Fruit fly (Drosophila melanogaster) whole organism, embryonic: ENCODE results near the gene CG7149.
A peak's percentile ranks its signal among the peaks of the same experiment; 100 is the strongest.

ENCODE experiments used
- Atf-2 ChIP-seq: fragments of 200-800 bp; sonication (Bioruptor generic); optimal IDR thresholded peaks from 2 replicates; lab custom pipeline; 2016; ENCODE audit warnings: missing biosample characterization, missing genetic modification characterization
- B-H2 ChIP-seq: fragments of 200-800 bp; sonication (Bioruptor generic); optimal IDR thresholded peaks from 2 replicates; lab custom pipeline; 2018; ENCODE audit warnings: missing biosample characterization, mild to moderate bottlenecking, missing genetic modification characterization
- CG10462 ChIP-seq: fragments of 200-800 bp; sonication (Bioruptor generic); optimal IDR thresholded peaks from 2 replicates; lab custom pipeline; 2016; ENCODE audit warnings: missing biosample characterization, missing genetic modification characterization
- CG10543 ChIP-seq: fragments of 200-800 bp; sonication (Bioruptor generic); optimal IDR thresholded peaks from 3 replicates; lab custom pipeline; 2017; ENCODE audit warnings: missing biosample characterization, mild to moderate bottlenecking, missing genetic modification characterization, moderate library complexity
- CG11085 ChIP-seq: fragments of 200-800 bp; sonication (Bioruptor generic); IDR thresholded peaks from 2 replicates; pipeline ENCODE4 v1.3.6; 2022; ENCODE audit warnings: missing biosample characterization, missing genetic modification characterization
- CG11398 ChIP-seq: fragments of 200-800 bp; sonication (Bioruptor generic); optimal IDR thresholded peaks from 2 replicates; lab custom pipeline; 2016; ENCODE audit warnings: missing biosample characterization, missing genetic modification characterization
- CG15011 ChIP-seq: fragments of 200-800 bp; sonication (Bioruptor generic); optimal IDR thresholded peaks from 3 replicates; lab custom pipeline; 2018; ENCODE audit warnings: missing biosample characterization, mild to moderate bottlenecking, missing genetic modification characterization
- CG15479 ChIP-seq: fragments of 200-800 bp; sonication (Bioruptor generic); optimal IDR thresholded peaks from 3 replicates; lab custom pipeline; 2019; ENCODE audit warnings: missing biosample characterization, mild to moderate bottlenecking, missing genetic modification characterization, moderate library complexity
- CG16813 ChIP-seq: fragments of 200-800 bp; sonication (Bioruptor generic); IDR thresholded peaks from 3 replicates; pipeline ENCODE4 v1.3.6; 2022; ENCODE audit warnings: missing biosample characterization, missing genetic modification characterization; ENCODE audit not compliant: partially characterized antibody
- CG16815 ChIP-seq: fragments of 200-800 bp; sonication (Bioruptor generic); optimal IDR thresholded peaks from 3 replicates; lab custom pipeline; 2017; ENCODE audit warnings: missing biosample characterization, mild to moderate bottlenecking, missing genetic modification characterization
- CG2120 ChIP-seq: fragments of 200-800 bp; sonication (Bioruptor generic); optimal IDR thresholded peaks from 3 replicates; lab custom pipeline; 2016; ENCODE audit warnings: missing biosample characterization, missing genetic modification characterization
- CG2678 ChIP-seq: fragments of 200-800 bp; sonication (Bioruptor generic); optimal IDR thresholded peaks from 3 replicates; lab custom pipeline; 2019; ENCODE audit warnings: missing biosample characterization, mild to moderate bottlenecking, missing genetic modification characterization, moderate library complexity
- CG30403 ChIP-seq: fragments of 200-800 bp; sonication (Bioruptor generic); optimal IDR thresholded peaks from 3 replicates; lab custom pipeline; 2016; ENCODE audit warnings: missing biosample characterization, missing genetic modification characterization
- CG33213 ChIP-seq: fragments of 200-800 bp; sonication (Bioruptor generic); optimal IDR thresholded peaks from 3 replicates; lab custom pipeline; 2016; ENCODE audit warnings: missing biosample characterization, missing genetic modification characterization
- CG3838 ChIP-seq: fragments of 200-800 bp; sonication (Bioruptor generic); optimal IDR thresholded peaks from 3 replicates; lab custom pipeline; 2016; ENCODE audit warnings: missing biosample characterization, missing genetic modification characterization
- CG42726 ChIP-seq: fragments of 200-800 bp; sonication (Bioruptor generic); IDR thresholded peaks from 2 replicates; pipeline ENCODE4 v1.3.6; 2022; ENCODE audit warnings: missing biosample characterization, missing genetic modification characterization; ENCODE audit not compliant: partially characterized antibody
- CG4328 ChIP-seq: fragments of 200-800 bp; sonication (Bioruptor generic); optimal IDR thresholded peaks from 3 replicates; lab custom pipeline; 2017; ENCODE audit warnings: missing biosample characterization, missing genetic modification reagents, missing genetic modification characterization
- CG43689 ChIP-seq: fragments of 200-800 bp; sonication (Bioruptor generic); IDR thresholded peaks from 2 replicates; pipeline ENCODE4 v1.3.6; 2022; ENCODE audit warnings: missing biosample characterization, missing genetic modification characterization
- CG7357 ChIP-seq: fragments of 200-800 bp; sonication (Bioruptor generic); IDR thresholded peaks from 3 replicates; pipeline ENCODE4 v1.3.6; 2022; ENCODE audit warnings: missing biosample characterization, missing genetic modification characterization
- CG8290 ChIP-seq, 3 experiments: fragments of 200-800 bp; sonication (Bioruptor generic); optimal IDR thresholded peaks; 2 replicates each; lab custom pipeline; 2016 to 2019; ENCODE audit warnings: missing biosample characterization in 3 of 3, missing genetic modification characterization in 3 of 3, mild to moderate bottlenecking in 2 of 3, moderate library complexity in 1 of 3
- CG8388 ChIP-seq: fragments of 200-800 bp; sonication (Bioruptor generic); optimal IDR thresholded peaks from 2 replicates; lab custom pipeline; 2019; ENCODE audit warnings: missing biosample characterization, mild to moderate bottlenecking, missing genetic modification characterization, moderate library complexity
- CG9609 ChIP-seq: fragments of 200-800 bp; sonication (Bioruptor generic); optimal IDR thresholded peaks from 3 replicates; lab custom pipeline; 2016; ENCODE audit warnings: missing biosample characterization, missing genetic modification characterization
- CkIIα-i1 ChIP-seq: fragments of 200-800 bp; sonication (Bioruptor generic); IDR thresholded peaks from 2 replicates; pipeline ENCODE4 v1.3.6; 2022; ENCODE audit warnings: missing biosample characterization, missing genetic modification characterization
- Dfd ChIP-seq, 2 experiments: fragments of >200 bp; optimal IDR thresholded peaks; 2 replicates each; lab custom pipeline; 2017; ENCODE audit warnings: missing biosample characterization in 2 of 2, missing genetic modification characterization in 2 of 2
- Doc3 ChIP-seq: fragments of 200-800 bp; sonication (Bioruptor generic); IDR thresholded peaks from 3 replicates; pipeline ENCODE4 v1.3.6; 2022; ENCODE audit warnings: missing biosample characterization, missing genetic modification characterization; ENCODE audit not compliant: partially characterized antibody
- Drgx ChIP-seq: fragments of 200-800 bp; sonication (Bioruptor generic); IDR thresholded peaks from 2 replicates; pipeline ENCODE4 v1.3.6; 2022; ENCODE audit warnings: missing biosample characterization, missing genetic modification characterization
- HLH4C ChIP-seq: fragments of 200-800 bp; sonication (Bioruptor generic); IDR thresholded peaks from 3 replicates; pipeline ENCODE4 v1.3.6; 2022; ENCODE audit warnings: missing biosample characterization, missing genetic modification characterization; ENCODE audit not compliant: partially characterized antibody
- Hey ChIP-seq: fragments of 200-800 bp; sonication (Bioruptor generic); optimal IDR thresholded peaks from 3 replicates; lab custom pipeline; 2018; ENCODE audit warnings: missing biosample characterization, mild to moderate bottlenecking, missing genetic modification characterization
- Lim3 ChIP-seq: fragments of 200-800 bp; sonication (Bioruptor generic); IDR thresholded peaks from 2 replicates; pipeline ENCODE4 v1.3.6; 2022; ENCODE audit warnings: missing biosample characterization, missing genetic modification characterization
- Max ChIP-seq: fragments of 200-800 bp; sonication (Bioruptor generic); optimal IDR thresholded peaks from 2 replicates; lab custom pipeline; 2016; ENCODE audit warnings: missing biosample characterization, mild to moderate bottlenecking, missing genetic modification characterization
- Nf-YB ChIP-seq: fragments of 200-800 bp; sonication (Bioruptor generic); optimal IDR thresholded peaks from 3 replicates; lab custom pipeline; 2019; ENCODE audit warnings: missing biosample characterization, mild to moderate bottlenecking, missing genetic modification characterization, moderate library complexity
- br ChIP-seq: fragments of >200 bp; optimal IDR thresholded peaks from 2 replicates; lab custom pipeline; 2017
- corto ChIP-seq: fragments of 200-800 bp; sonication (Bioruptor generic); optimal IDR thresholded peaks from 2 replicates; lab custom pipeline; 2016; ENCODE audit warnings: missing biosample characterization, mild to moderate bottlenecking, missing genetic modification characterization, moderate library complexity
- crol ChIP-seq: fragments of 200-800 bp; sonication (Bioruptor generic); IDR thresholded peaks from 2 replicates; pipeline ENCODE4 v1.3.6; 2022; ENCODE audit warnings: missing biosample characterization, missing genetic modification characterization
- crp ChIP-seq, 2 experiments: fragments of 200-800 bp; sonication (Bioruptor generic); optimal IDR thresholded peaks; 2 replicates in 1 of 2; 3 replicates in 1 of 2; lab custom pipeline; 2017; ENCODE audit warnings: missing biosample characterization in 2 of 2, missing genetic modification characterization in 2 of 2, mild to moderate bottlenecking in 1 of 2, moderate library complexity in 1 of 2
- dmrt11E ChIP-seq: fragments of 200-800 bp; sonication (Bioruptor generic); optimal IDR thresholded peaks from 3 replicates; lab custom pipeline; 2018; ENCODE audit warnings: missing biosample characterization, mild to moderate bottlenecking, missing genetic modification characterization, moderate library complexity
- exex ChIP-seq: fragments of 200-800 bp; sonication (Bioruptor generic); optimal IDR thresholded peaks from 4 replicates; lab custom pipeline; 2018; ENCODE audit warnings: missing biosample characterization, mild to moderate bottlenecking, missing genetic modification characterization, moderate library complexity
- gcm ChIP-seq: fragments of 200-800 bp; sonication (Bioruptor generic); optimal IDR thresholded peaks from 2 replicates; lab custom pipeline; 2019; ENCODE audit warnings: missing biosample characterization, mild to moderate bottlenecking, missing genetic modification characterization, moderate library complexity
- gsb ChIP-seq: fragments of 200-800 bp; sonication (Bioruptor generic); IDR thresholded peaks from 2 replicates; pipeline ENCODE4 v1.3.6; 2022; ENCODE audit warnings: missing biosample characterization, missing genetic modification characterization
- kni ChIP-seq: fragments of 200-800 bp; sonication (Bioruptor generic); optimal IDR thresholded peaks from 3 replicates; lab custom pipeline; 2017; ENCODE audit warnings: mild to moderate bottlenecking, missing biosample characterization, missing genetic modification reagents, missing genetic modification characterization
- knrl ChIP-seq: fragments of 200-800 bp; sonication (Bioruptor generic); IDR thresholded peaks from 3 replicates; pipeline ENCODE4 v1.3.6; 2022; ENCODE audit warnings: missing biosample characterization, missing genetic modification characterization; ENCODE audit not compliant: partially characterized antibody
- lov ChIP-seq, 2 experiments: fragments of 200-800 bp in 1 of 2; fragments of >200 bp in 1 of 2; sonication (Bioruptor generic) in 1 of 2; IDR thresholded peaks in 1 of 2; optimal IDR thresholded peaks in 1 of 2; 2 replicates in 1 of 2; 3 replicates in 1 of 2; pipeline versions ENCODE4 v1.3.6 to Lab custom; 2017 to 2022; ENCODE audit warnings: missing biosample characterization in 1 of 2, missing genetic modification characterization in 1 of 2
- mirr ChIP-seq: fragments of 200-800 bp; sonication (Bioruptor generic); optimal IDR thresholded peaks from 3 replicates; lab custom pipeline; 2018; ENCODE audit warnings: missing biosample characterization, mild to moderate bottlenecking, missing genetic modification characterization
- nmo ChIP-seq: fragments of 200-800 bp; sonication (Bioruptor generic); optimal IDR thresholded peaks from 2 replicates; lab custom pipeline; 2018; ENCODE audit warnings: missing biosample characterization, mild to moderate bottlenecking, missing genetic modification characterization, moderate library complexity
- onecut ChIP-seq: fragments of 200-800 bp; sonication (Bioruptor generic); IDR thresholded peaks from 2 replicates; pipeline ENCODE4 v1.3.6; 2022; ENCODE audit warnings: missing biosample characterization, missing genetic modification characterization
- trem ChIP-seq: fragments of 200-800 bp; optimal IDR thresholded peaks from 3 replicates; lab custom pipeline; 2019; ENCODE audit warnings: missing biosample characterization, mild to moderate bottlenecking, missing genetic modification characterization, moderate library complexity
- unpg ChIP-seq: fragments of 200-800 bp; sonication (Bioruptor generic); optimal IDR thresholded peaks from 3 replicates; lab custom pipeline; 2018; ENCODE audit warnings: missing biosample characterization, mild to moderate bottlenecking, missing genetic modification characterization, moderate library complexity
- vnd ChIP-seq: fragments of 200-800 bp; sonication (Bioruptor generic); IDR thresholded peaks from 3 replicates; pipeline ENCODE4 v1.3.6; 2022; ENCODE audit warnings: missing biosample characterization, missing genetic modification characterization; ENCODE audit not compliant: partially characterized antibody
- wdn ChIP-seq: fragments of 200-800 bp; sonication (Bioruptor generic); IDR thresholded peaks from 2 replicates; pipeline ENCODE4 v1.3.6; 2022; ENCODE audit warnings: missing biosample characterization, missing genetic modification characterization
- zen ChIP-seq: fragments of 200-800 bp; sonication (Bioruptor generic); optimal IDR thresholded peaks from 3 replicates; lab custom pipeline; 2018; ENCODE audit warnings: missing biosample characterization, mild to moderate bottlenecking, missing genetic modification characterization, moderate library complexity

Gene CG7149

dm6 chr2L:7809699-7810088 is 19.3 kb upstream of the CG7149 start (continued):
- no peak for TF ChIP-seq CG15011 (GFP tag; lab: Kevin White, UChicago)
- TF ChIP-seq CG11085 (GFP tag; lab: Robert Waterston, UW), result no peak
- TF ChIP-seq CG16813 (GFP tag; lab: Robert Waterston, UW), result no peak
- TF ChIP-seq exex, result no peak
- no peak for TF ChIP-seq CG33213 (GFP tag; lab: Kevin White, UChicago)
- no peak for TF ChIP-seq Dfd (GFP tag; optimal IDR thresholded peaks at IDR 0.05; lab: Kevin White, UChicago)
- no peak for TF ChIP-seq trem (tag; lab: Kevin White, UChicago)
- TF ChIP-seq wdn (GFP tag; lab: Robert Waterston, UW), result no peak
- TF ChIP-seq CG2120 (GFP tag; lab: Kevin White, UChicago), result peak; percentile 29
- TF ChIP-seq CG2678 (tag; lab: Kevin White, UChicago), result no peak
- TF ChIP-seq CG11398 (GFP tag; lab: Kevin White, UChicago), result no peak
- TF ChIP-seq CG42726 (GFP tag; lab: Robert Waterston, UW), result no peak
- TF ChIP-seq CG4328 (GFP tag; lab: Kevin White, UChicago), result no peak
- TF ChIP-seq crol, result peak; percentile 96
- TF ChIP-seq gsb (GFP tag; lab: Robert Waterston, UW), result no peak
- TF ChIP-seq mirr (GFP tag; lab: Kevin White, UChicago), result peak; percentile 89
- peak; percentile 18 for TF ChIP-seq nmo
- no peak for TF ChIP-seq zen (tag; lab: Kevin White, UChicago)
- no peak for TF ChIP-seq Hey
- TF ChIP-seq CG30403 (GFP tag; lab: Kevin White, UChicago), result no peak
- peak; percentile 86 for TF ChIP-seq kni
- no peak for TF ChIP-seq vnd (GFP tag; lab: Robert Waterston, UW)
- no peak for TF ChIP-seq Nf-YB (GFP tag; lab: Kevin White, UChicago)
- no peak for TF ChIP-seq CkIIα-i1 (GFP tag; lab: Robert Waterston, UW)
- TF ChIP-seq Doc3 (GFP tag; lab: Robert Waterston, UW), result no peak
- TF ChIP-seq Atf-2 (GFP tag; lab: Kevin White, UChicago), result no peak
- no peak for TF ChIP-seq CG8290 (GFP tag; optimal IDR thresholded peaks at IDR 0.05; lab: Kevin White, UChicago)
- peak in 1 of 2 experiments; percentile 49 for TF ChIP-seq CG8290 (tag; optimal IDR thresholded peaks at IDR 0.05; lab: Kevin White, UChicago)
- TF ChIP-seq gcm, result no peak
- TF ChIP-seq CG9609 (GFP tag; lab: Kevin White, UChicago), result no peak
- no peak for TF ChIP-seq Lim3 (GFP tag; lab: Robert Waterston, UW)
- TF ChIP-seq CG8388, result no peak
- no peak for TF ChIP-seq B-H2 (GFP tag; lab: Kevin White, UChicago)
- TF ChIP-seq CG15479 (GFP tag; lab: Kevin White, UChicago), result no peak
- no peak for TF ChIP-seq br
- TF ChIP-seq CG43689, result no peak
- no peak for TF ChIP-seq CG16815 (GFP tag; lab: Kevin White, UChicago)
- TF ChIP-seq HLH4C (GFP tag; lab: Robert Waterston, UW), result no peak
- peak; percentile 26; the same call in 1 of the 2 replicates for TF ChIP-seq onecut (GFP tag; lab: Robert Waterston, UW)
- TF ChIP-seq lov (optimal IDR thresholded peaks at IDR 0.05; lab: Kevin White, UChicago), result no peak
- TF ChIP-seq lov (GFP tag; IDR thresholded peaks at IDR 0.05; lab: Robert Waterston, UW), result no peak
- TF ChIP-seq CG7357 (GFP tag; lab: Robert Waterston, UW), result no peak
- TF ChIP-seq CG3838, result no peak
- no peak for TF ChIP-seq Max
- no peak for TF ChIP-seq dmrt11E
- no peak; the same call in 1 of the 2 replicates for TF ChIP-seq Drgx
- TF ChIP-seq unpg (GFP tag; lab: Kevin White, UChicago), result no peak
- TF ChIP-seq CG10543, result peak; percentile 86
- TF ChIP-seq CG10462 (GFP tag; lab: Kevin White, UChicago), result no peak
- no peak for TF ChIP-seq corto (GFP tag; lab: Kevin White, UChicago)
- no peak for TF ChIP-seq knrl (GFP tag; lab: Robert Waterston, UW)
- no peak for TF ChIP-seq crp (GFP tag; optimal IDR thresholded peaks at IDR 0.05; lab: Kevin White, UChicago)
